Comparison of ENCODE assay signal across 5 fruit fly cellular contexts in the genomic region with DNA sequence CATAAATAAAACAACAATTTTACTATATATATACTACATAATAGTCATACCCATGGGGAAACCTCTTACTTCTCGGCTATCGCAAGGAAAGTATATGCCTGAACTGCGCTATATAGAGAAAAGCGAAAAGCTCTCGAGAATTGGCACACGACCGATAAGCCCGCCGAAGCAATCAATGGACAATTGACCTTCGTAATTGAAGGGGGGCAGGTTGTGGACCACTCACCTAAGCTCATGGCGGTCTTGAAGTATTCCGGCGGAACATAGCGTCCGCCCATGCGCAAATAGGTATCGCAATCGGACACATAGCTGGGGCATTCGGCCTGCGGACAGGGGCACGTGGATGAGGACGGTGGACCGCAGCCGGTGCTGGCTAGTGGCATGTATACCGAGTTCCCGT.
TF ChIP-seq lines count a peak whose summit lies in the region.

No protein-coding gene starts in this region.

- TF ChIP-seq CTCF in whole organism, embryonic (GFP tag; optimal IDR thresholded peaks at IDR 0.05; lab: Kevin White, UChicago): no peak

TF ChIP-seq in whole organism, adult, 20 proteins besides CTCF, POLR2A, EP300 and RAD21:
- TF ChIP-seq cnc (optimal IDR thresholded peaks at IDR 0.05; lab: Kevin White, UChicago): no peak
- peak; percentile 13 for TF ChIP-seq cic (GFP tag; optimal IDR thresholded peaks at IDR 0.05; lab: Kevin White, UChicago)

TF ChIP-seq in whole organism, embryonic, 481 proteins besides CTCF, POLR2A, EP300 and RAD21:
- no peak for TF ChIP-seq H15 (GFP tag; IDR thresholded peaks at IDR 0.05; lab: Robert Waterston, UW)
- no peak for TF ChIP-seq Blimp-1 (GFP tag; optimal IDR thresholded peaks at IDR 0.05; lab: Kevin White, UChicago)
- TF ChIP-seq tup (GFP tag; optimal IDR thresholded peaks at IDR 0.05; lab: Kevin White, UChicago): no peak
- no peak for TF ChIP-seq Fer3 (tag; optimal IDR thresholded peaks at IDR 0.05; lab: Kevin White, UChicago)
- TF ChIP-seq sug (tag; optimal IDR thresholded peaks at IDR 0.05; lab: Kevin White, UChicago): peak; percentile 30
- no peak for TF ChIP-seq emc (GFP tag; optimal IDR thresholded peaks at IDR 0.05; lab: Kevin White, UChicago)
- TF ChIP-seq Dbx (GFP tag; IDR thresholded peaks at IDR 0.05; lab: Robert Waterston, UW): 0 out of 3 replicates have a peak, but pooled peaks have one; percentile 16
- TF ChIP-seq so (GFP tag; IDR thresholded peaks at IDR 0.05; lab: Robert Waterston, UW): no peak
- no peak for TF ChIP-seq ham (GFP tag; IDR thresholded peaks at IDR 0.05; lab: Robert Waterston, UW)
- TF ChIP-seq HHEX (GFP tag; optimal IDR thresholded peaks at IDR 0.05; lab: Kevin White, UChicago): no peak
- TF ChIP-seq dpn (GFP tag; optimal IDR thresholded peaks at IDR 0.05; lab: Kevin White, UChicago): no peak
- no peak for TF ChIP-seq CG2889 (GFP tag; IDR thresholded peaks at IDR 0.05; lab: Robert Waterston, UW)
- TF ChIP-seq CG6654 (GFP tag; optimal IDR thresholded peaks at IDR 0.05; lab: Kevin White, UChicago): no peak
- TF ChIP-seq exex (tag; optimal IDR thresholded peaks at IDR 0.05; lab: Kevin White, UChicago): peak; percentile 4
- no peak for TF ChIP-seq CG14667 (GFP tag; IDR thresholded peaks at IDR 0.05; lab: Robert Waterston, UW)
- TF ChIP-seq CG11456 (GFP tag; IDR thresholded peaks at IDR 0.05; lab: Robert Waterston, UW): no peak
- no peak for TF ChIP-seq onecut (GFP tag; IDR thresholded peaks at IDR 0.05; lab: Robert Waterston, UW)

TF ChIP-seq in whole organism, prepupa, 60 proteins besides CTCF, POLR2A, EP300 and RAD21:
- TF ChIP-seq svp (GFP tag; lab: Kevin White, UChicago) (peak; percentile 97), fd85E (GFP tag; optimal IDR thresholded peaks at IDR 0.05; lab: Kevin White, UChicago) (no peak)

TF ChIP-seq in whole organism, pupa, 21 proteins besides CTCF, POLR2A, EP300 and RAD21:
- peak; percentile 54 for TF ChIP-seq EcR (GFP tag; optimal IDR thresholded peaks at IDR 0.05; lab: Kevin White, UChicago)
- TF ChIP-seq CG13204 (GFP tag; optimal IDR thresholded peaks at IDR 0.05; lab: Kevin White, UChicago): no peak
- TF ChIP-seq rn (GFP tag; IDR thresholded peaks at IDR 0.05; lab: Robert Waterston, UW): no peak
TF ChIP-seq in whole organism, pupa: peak in this region for 1.

TF ChIP-seq in whole organism, wandering third instar larva, 38 proteins besides CTCF, POLR2A, EP300 and RAD21:
- TF ChIP-seq h (GFP tag; optimal IDR thresholded peaks at IDR 0.05; lab: Kevin White, UChicago): peak; percentile 9
- TF ChIP-seq N (GFP tag; optimal IDR thresholded peaks at IDR 0.05; lab: Kevin White, UChicago): no peak
- no peak for TF ChIP-seq Hnf4 (GFP tag; optimal IDR thresholded peaks at IDR 0.05; lab: Kevin White, UChicago)
- no peak for TF ChIP-seq brk (GFP tag; optimal IDR thresholded peaks at IDR 0.05; lab: Kevin White, UChicago)
- TF ChIP-seq fru (GFP tag; optimal IDR thresholded peaks at IDR 0.05; lab: Kevin White, UChicago): no peak
- TF ChIP-seq tai (GFP tag; optimal IDR thresholded peaks at IDR 0.05; lab: Kevin White, UChicago): no peak
